Fruit fly (Drosophila melanogaster) whole organism, adult: ENCODE measurements around the gene stops.

ENCODE experiments used
- CG11617 ChIP-seq: fragments of 200-800 bp; sonication (Bioruptor generic); optimal IDR thresholded peaks from 2 replicates; lab custom pipeline; 2017; ENCODE audit warnings: mild to moderate bottlenecking, missing biosample characterization, missing genetic modification reagents, missing genetic modification characterization
- CG14711 ChIP-seq: fragments of 200-800 bp; sonication (Bioruptor generic); optimal IDR thresholded peaks from 2 replicates; lab custom pipeline; 2018; ENCODE audit warnings: missing biosample characterization, mild to moderate bottlenecking, missing genetic modification characterization, moderate library complexity
- CG7045 ChIP-seq: fragments of 200-800 bp; sonication (Bioruptor generic); optimal IDR thresholded peaks from 2 replicates; lab custom pipeline; 2017; ENCODE audit warnings: missing biosample characterization, mild to moderate bottlenecking, missing genetic modification characterization
- CG7101 ChIP-seq: fragments of 200-800 bp; sonication (Bioruptor generic); optimal IDR thresholded peaks from 2 replicates; lab custom pipeline; 2018; ENCODE audit warnings: missing biosample characterization, mild to moderate bottlenecking, missing genetic modification characterization, moderate library complexity
- Crg-1 ChIP-seq: fragments of 200-800 bp; sonication (Bioruptor generic); optimal IDR thresholded peaks from 2 replicates; lab custom pipeline; 2016; ENCODE audit warnings: missing biosample characterization, missing genetic modification characterization
- Hr96 ChIP-seq: fragments of 200-800 bp; sonication (Bioruptor generic); optimal IDR thresholded peaks from 2 replicates; lab custom pipeline; 2016; ENCODE audit warnings: missing biosample characterization, missing genetic modification characterization
- cnc ChIP-seq, 2 experiments: fragments of >200 bp; optimal IDR thresholded peaks; 2 replicates each; lab custom pipeline; 2017
- kay ChIP-seq: fragments of 200-800 bp; sonication (Bioruptor generic); peaks from one replicate; lab custom pipeline; 2016; ENCODE audit warnings: missing biosample characterization, missing genetic modification characterization, borderline replicate concordance
- ovo ChIP-seq: fragments of 200-800 bp; sonication (Bioruptor generic); optimal IDR thresholded peaks from 2 replicates; lab custom pipeline; 2016; ENCODE audit warnings: missing biosample characterization, missing genetic modification characterization
- pad ChIP-seq: fragments of 200-800 bp; sonication (Bioruptor generic); optimal IDR thresholded peaks from 3 replicates; lab custom pipeline; 2017; ENCODE audit warnings: missing biosample characterization, missing genetic modification characterization, mild to moderate bottlenecking, moderate library complexity, missing genetic modification reagents
- tj ChIP-seq: fragments of 200-800 bp; sonication (Bioruptor generic); optimal IDR thresholded peaks from 3 replicates; lab custom pipeline; 2017; ENCODE audit warnings: missing biosample characterization, mild to moderate bottlenecking, missing genetic modification characterization, moderate library complexity
- toe ChIP-seq: fragments of 200-800 bp; sonication (Bioruptor generic); optimal IDR thresholded peaks from 2 replicates; lab custom pipeline; 2016; ENCODE audit warnings: missing biosample characterization, missing genetic modification characterization

DNA sequence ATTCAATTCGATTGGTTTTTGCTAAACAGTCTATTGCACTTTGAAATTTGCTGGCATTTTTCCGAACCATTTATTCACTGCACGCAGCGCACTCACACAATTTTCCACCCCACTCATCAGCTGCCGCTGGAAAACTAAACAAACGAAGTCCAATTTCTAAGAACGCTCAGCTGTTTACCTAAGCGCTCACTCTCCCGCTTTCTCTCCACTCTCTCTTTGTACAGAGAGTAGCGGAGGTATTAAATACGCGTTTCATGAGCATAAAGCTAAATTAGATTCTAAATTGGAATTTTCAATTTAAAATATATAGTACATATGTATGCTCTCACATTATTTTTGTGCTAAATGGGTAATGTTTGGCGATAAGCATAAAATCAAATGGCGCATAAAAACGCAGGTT is at the start of gene stops:
- peak; percentile 53 for TF ChIP-seq pad (GFP tag; lab: Kevin White, UChicago)
- TF ChIP-seq CG14711 (tag; lab: Kevin White, UChicago), result no peak
- TF ChIP-seq Crg-1 (GFP tag; lab: Kevin White, UChicago), result peak; percentile 50
- no peak for TF ChIP-seq cnc (optimal IDR thresholded peaks at IDR 0.05; lab: Kevin White, UChicago)
- TF ChIP-seq ovo (GFP tag; lab: Kevin White, UChicago), result peak; percentile 26
- peak; percentile 76 for TF ChIP-seq toe (GFP tag; lab: Kevin White, UChicago)
- peak; percentile 39 for TF ChIP-seq CG11617 (GFP tag; lab: Kevin White, UChicago)
- peak; percentile 84 for TF ChIP-seq CG7045 (GFP tag; lab: Kevin White, UChicago)
- TF ChIP-seq kay (GFP tag; lab: Kevin White, UChicago), result peak; percentile 74
- TF ChIP-seq Hr96 (GFP tag; lab: Kevin White, UChicago), result peak; percentile 56
- no peak for TF ChIP-seq tj (GFP tag; lab: Kevin White, UChicago)
- peak; percentile 22 for TF ChIP-seq CG7101
